Worm (Caenorhabditis elegans): ENCODE measurements around the gene R02D5.3.
A peak's percentile ranks its signal among the peaks of the same experiment; 100 is the strongest.

Gene R02D5.3

DNA sequence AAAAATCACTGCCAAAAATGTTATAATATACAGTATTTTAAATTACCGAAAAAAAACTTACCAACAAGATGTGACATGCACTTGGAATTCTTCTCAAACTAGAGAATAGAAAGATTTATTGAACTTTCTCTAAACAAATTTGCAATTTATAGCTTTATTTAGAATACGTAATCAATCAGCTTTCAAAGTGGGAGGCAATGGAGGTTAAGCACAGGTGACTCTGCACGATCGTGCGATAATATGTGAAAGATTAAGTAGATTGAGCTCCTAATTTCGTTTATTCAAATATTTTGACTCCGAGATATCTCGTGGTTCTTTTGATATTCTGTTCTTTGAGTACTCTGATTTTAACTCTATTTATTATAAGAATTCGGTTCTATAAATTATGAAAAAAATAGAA lies 35.0 kb downstream of the R02D5.3 start, which contains the start of gene R02D5.6:
Gene R02D5.6 (minus strand): TSS at position 101 of the 400 bp plus-strand sequence.
- TF ChIP-seq xbp-1 (tag; optimal IDR thresholded peaks at IDR 0.05) (no peak), fkh-8 (tag; optimal IDR thresholded peaks at IDR 0.05) (peak; percentile 14)

DNA sequence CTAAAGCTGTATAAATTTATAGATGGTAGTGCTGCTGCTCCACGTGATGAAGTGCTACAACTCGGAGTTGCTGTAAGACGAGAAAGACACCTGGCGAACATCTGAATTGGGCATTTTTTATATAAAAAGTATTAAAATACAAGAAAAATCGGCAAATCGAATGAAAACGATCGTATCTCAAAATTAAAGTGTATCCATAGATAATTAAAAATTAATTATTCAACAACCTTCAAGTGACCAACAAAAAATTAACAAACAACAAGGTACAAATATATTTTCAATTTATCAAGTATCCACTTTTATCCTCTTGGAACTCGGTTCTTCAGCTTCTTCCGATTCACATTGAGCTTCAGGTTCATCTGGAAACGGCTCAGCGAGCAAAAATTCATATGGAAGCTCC lies 36.3 kb downstream of the R02D5.3 start, which contains the start of gene R02D5.8:
Gene R02D5.8 (minus strand): TSS at position 101 of the 400 bp plus-strand sequence.
- TF ChIP-seq nhr-20 (tag; optimal IDR thresholded peaks at IDR 0.05) (no peak), snu-23 (GFP tag; optimal IDR thresholded peaks at IDR 0.05) (no peak), nhr-85 (tag) (no peak), fkh-4 (tag; optimal IDR thresholded peaks at IDR 0.05; ENCODE audit: borderline replicate concordance) (no peak), nhr-77 (tag; optimal IDR thresholded peaks at IDR 0.05) (no peak), unc-62 (GFP tag; optimal IDR thresholded peaks at IDR 0.05) (no peak), ceh-63 (GFP tag; optimal IDR thresholded peaks at IDR 0.05) (no peak), nhr-76 (tag; optimal IDR thresholded peaks at IDR 0.05) (no peak), unc-86 (tag; optimal IDR thresholded peaks at IDR 0.05) (no peak), mab-9 (GFP tag; IDR thresholded peaks at IDR 0.05) (no peak), mef-2 (tag; optimal IDR thresholded peaks at IDR 0.05) (no peak), lin-15B (tag; optimal IDR thresholded peaks at IDR 0.05) (no peak), unc-30 (tag; optimal IDR thresholded peaks at IDR 0.05) (no peak), zag-1 (tag; optimal IDR thresholded peaks at IDR 0.05) (no peak), efl-3 (GFP tag; optimal IDR thresholded peaks at IDR 0.05) (no peak)

DNA sequence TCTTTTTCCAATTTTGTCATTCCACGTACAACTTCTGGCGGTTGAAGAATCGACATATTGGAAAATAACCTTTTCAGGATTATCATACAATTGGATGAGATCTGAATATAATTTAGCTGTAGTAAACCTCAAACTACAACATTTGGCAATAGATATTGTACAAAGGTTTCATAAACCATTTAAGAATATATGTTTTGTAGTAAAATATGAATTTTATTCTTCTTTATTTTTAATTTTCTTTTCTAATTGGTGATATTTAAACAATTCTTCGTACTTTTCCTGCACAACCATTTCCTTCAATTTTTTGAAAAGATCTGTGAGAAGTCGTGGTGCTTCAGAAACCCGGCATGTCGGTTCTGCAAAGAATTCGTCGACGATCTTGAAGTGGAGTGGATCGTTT lies 38.0 kb downstream of the R02D5.3 start, which contains the start of gene C53A5.17:
Gene C53A5.17 (minus strand): TSS at position 101 of the 400 bp plus-strand sequence.
- TF ChIP-seq nhr-76 (tag; optimal IDR thresholded peaks at IDR 0.05): no peak
- no peak for TF ChIP-seq zip-4 (GFP tag; optimal IDR thresholded peaks at IDR 0.05)

DNA sequence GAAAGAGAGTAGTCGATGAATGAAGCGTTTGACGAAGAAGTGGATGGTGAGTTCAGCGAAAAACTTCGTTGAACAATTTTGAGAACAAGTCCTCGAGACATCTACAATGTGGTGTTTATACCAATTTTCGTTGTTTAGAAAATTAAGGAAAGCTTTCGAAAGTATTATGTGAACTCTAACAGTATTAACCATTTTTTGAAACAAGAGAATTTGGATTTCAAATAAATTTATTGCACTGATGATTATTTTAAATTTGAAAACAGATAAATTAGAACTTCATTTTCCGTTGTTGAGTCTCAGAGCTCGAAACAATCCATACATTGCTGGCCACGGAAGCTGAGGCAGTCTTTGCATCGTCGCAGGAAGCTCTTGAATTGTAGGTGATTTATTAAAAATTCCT lies 39.6 kb downstream of the R02D5.3 start, which contains the start of gene C53A5.16:
Gene C53A5.16 (minus strand): TSS at position 101 of the 400 bp plus-strand sequence.
- TF ChIP-seq hlh-17 (GFP tag; optimal IDR thresholded peaks at IDR 0.05; ENCODE audit: borderline replicate concordance) (no peak), ama-1 (optimal IDR thresholded peaks at IDR 0.05) (peak; percentile 37)

DNA sequence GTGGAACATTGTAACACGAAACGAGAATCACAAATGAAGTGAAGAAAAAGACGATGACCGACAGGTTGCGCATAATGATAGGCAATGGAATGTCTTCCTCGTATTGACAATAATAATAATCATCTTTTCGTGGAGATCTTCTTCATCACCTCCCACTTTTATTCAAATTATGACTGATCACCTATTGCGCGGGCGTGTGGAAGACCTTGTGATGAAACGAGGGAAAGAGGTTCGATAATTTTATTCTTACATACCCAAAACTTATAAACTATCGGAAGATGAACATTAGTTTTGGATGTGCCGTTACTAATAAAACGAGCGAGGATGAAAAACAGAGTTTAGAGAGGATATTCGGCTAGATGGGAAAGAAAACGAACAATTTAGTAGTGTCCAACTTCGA lies 40.1 kb downstream of the R02D5.3 start, which contains the start of gene C53A5.2:
Gene C53A5.2 (minus strand): TSS at position 101 of the 400 bp plus-strand sequence.
- TF ChIP-seq efl-1 (optimal IDR thresholded peaks at IDR 0.05): no peak
- peak in 1 of 2 experiments; percentile 88 for TF ChIP-seq efl-1 (GFP tag; optimal IDR thresholded peaks at IDR 0.05 in 1 of 2)
- TF ChIP-seq lin-39 (tag; optimal IDR thresholded peaks at IDR 0.05): no peak

DNA sequence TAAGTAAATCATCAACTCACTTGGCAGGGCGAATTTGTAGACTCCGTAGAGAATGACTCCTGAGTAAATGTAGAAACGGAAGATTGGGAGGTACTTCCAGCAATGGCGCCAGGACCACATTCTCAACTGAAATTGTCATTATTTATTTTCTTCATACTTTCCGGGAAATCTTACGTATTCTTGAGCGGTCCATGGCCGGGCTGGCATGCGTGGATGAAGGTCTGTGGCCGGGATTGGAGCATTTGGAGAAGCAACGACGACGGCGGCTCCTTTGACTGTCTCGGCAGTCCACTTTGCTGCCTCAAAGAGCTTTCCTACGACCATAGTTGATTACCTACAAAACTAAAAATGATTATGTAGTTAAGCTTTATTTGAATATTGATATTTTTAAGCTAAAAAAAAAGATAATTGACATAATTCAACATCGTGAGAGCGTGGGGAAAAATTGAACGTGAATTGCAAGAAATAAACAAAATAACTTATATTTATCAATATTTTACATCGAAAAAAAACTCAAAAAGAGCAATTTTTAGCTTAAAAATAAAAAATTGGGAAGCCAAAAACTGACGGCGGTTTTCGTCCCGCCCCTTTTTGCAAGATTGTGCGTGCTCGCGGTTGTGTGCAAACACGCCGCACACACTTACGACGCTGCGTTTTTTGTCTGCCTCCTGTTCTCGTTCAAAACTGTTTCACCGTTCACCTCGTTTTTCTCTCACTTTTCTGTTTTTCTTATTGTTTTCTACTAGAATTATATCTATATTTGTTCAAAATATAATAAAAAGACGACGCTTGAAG lies 41.0 kb downstream of the R02D5.3 start, which contains the start of gene ril-1:
Gene ril-1 (minus strand): TSS at position 342 of the 795 bp plus-strand sequence.
- TF ChIP-seq snu-23 (GFP tag; optimal IDR thresholded peaks at IDR 0.05): peak; percentile 50
- TF ChIP-seq lin-35 (GFP tag; optimal IDR thresholded peaks at IDR 0.05): peak; percentile 23 to 57
- peak; percentile 15 for TF ChIP-seq xbp-1 (tag; optimal IDR thresholded peaks at IDR 0.05)
- peak in 2 of 3 experiments; percentile 30 to 31 for TF ChIP-seq dpl-1 (GFP tag; optimal IDR thresholded peaks at IDR 0.05)
- peak; percentile 53 for TF ChIP-seq C16A3.4 (tag; optimal IDR thresholded peaks at IDR 0.05)
- TF ChIP-seq fkh-8 (tag; optimal IDR thresholded peaks at IDR 0.05): peak; percentile 34
- no peak for TF ChIP-seq pax-3 (tag; optimal IDR thresholded peaks at IDR 0.05)
- no peak for TF ChIP-seq hlh-4 (tag; optimal IDR thresholded peaks at IDR 0.05)
- no peak for TF ChIP-seq nhr-12 (tag; optimal IDR thresholded peaks at IDR 0.05)
- peak; percentile 55 for TF ChIP-seq nhr-71 (tag; optimal IDR thresholded peaks at IDR 0.05)
- no peak for TF ChIP-seq nhr-84 (tag; optimal IDR thresholded peaks at IDR 0.05)
- peak; percentile 38 to 41 for TF ChIP-seq efl-1 (optimal IDR thresholded peaks at IDR 0.05)
- peak; percentile 6 to 85 for TF ChIP-seq efl-1 (GFP tag; optimal IDR thresholded peaks at IDR 0.05 in 1 of 2)
- peak; percentile 2 to 40 (median 32) for TF ChIP-seq ceh-82 (tag; optimal IDR thresholded peaks at IDR 0.05)
- TF ChIP-seq nhr-90 (tag; optimal IDR thresholded peaks at IDR 0.05; ENCODE audit: poor library complexity): peak; percentile 44
- peak; percentile 10 for TF ChIP-seq dsc-1 (tag; optimal IDR thresholded peaks at IDR 0.05)
- no peak for TF ChIP-seq mab-9 (GFP tag; IDR thresholded peaks at IDR 0.05)
- TF ChIP-seq unc-86 (tag; optimal IDR thresholded peaks at IDR 0.05): no peak
- TF ChIP-seq nhr-28 (tag; optimal IDR thresholded peaks at IDR 0.05): no peak
- TF ChIP-seq swsn-7 (tag; optimal IDR thresholded peaks at IDR 0.05): peak; percentile 21
- peak; percentile 38 for TF ChIP-seq nhr-47 (tag; optimal IDR thresholded peaks at IDR 0.05)
- TF ChIP-seq mdl-1 (tag; optimal IDR thresholded peaks at IDR 0.05): peak in 1 of 2 experiments; percentile 8
- TF ChIP-seq isw-1 (GFP tag; IDR thresholded peaks at IDR 0.05): no peak
- no peak for TF ChIP-seq ceh-88 (GFP tag; IDR thresholded peaks at IDR 0.05)
- TF ChIP-seq tbx-2 (tag; optimal IDR thresholded peaks at IDR 0.05): peak; percentile 5

All from whole organism, L1 larva.